Fruit fly (Drosophila melanogaster) whole organism, larva: ENCODE measurements around the gene CG42671.

Experiments
- noc ChIP-seq: fragments of 200-800 bp; sonication (Bioruptor generic); optimal IDR thresholded peaks from 3 replicates; lab custom pipeline; 2019; ENCODE audit warnings: missing biosample characterization, mild to moderate bottlenecking, missing genetic modification characterization, moderate library complexity

Gene CG42671

DNA sequence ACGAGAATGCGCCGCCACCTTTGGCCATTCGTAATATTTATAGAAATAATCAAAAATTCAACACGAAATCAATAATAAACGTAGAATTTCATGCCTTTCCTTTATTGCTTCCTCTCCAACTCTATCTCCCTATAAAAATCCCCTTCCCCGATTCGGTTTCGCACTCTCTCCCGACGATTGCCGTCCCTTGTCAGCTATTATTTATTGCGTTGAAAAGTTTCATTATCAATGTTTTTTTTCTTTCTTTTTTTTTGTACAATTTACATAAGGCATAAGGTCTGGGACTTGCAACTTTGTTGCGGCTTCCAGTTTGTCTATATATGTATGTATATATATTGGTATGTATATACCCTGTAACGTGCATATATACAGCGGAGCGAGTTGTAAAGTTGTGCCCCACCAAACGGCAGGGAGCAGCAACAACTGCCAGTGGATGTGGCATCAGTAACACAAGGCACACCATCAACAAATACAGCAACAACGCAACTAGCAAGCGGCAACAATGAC lies 65.1 kb downstream of the CG42671 start:
- no peak for TF ChIP-seq noc (tag; lab: Kevin White, UChicago)
